Fruit fly (Drosophila melanogaster) whole organism, prepupa: ENCODE results near the gene Miga.

Experiments used
- Blimp-1 ChIP-seq: fragments of 200-800 bp; sonication (Bioruptor generic); optimal IDR thresholded peaks from 3 replicates; lab custom pipeline; 2017; ENCODE audit warnings: missing biosample characterization, missing genetic modification characterization, mild to moderate bottlenecking, moderate library complexity, missing genetic modification reagents
- CG10669 ChIP-seq: fragments of 200-800 bp; sonication (Bioruptor generic); optimal IDR thresholded peaks from 3 replicates; lab custom pipeline; 2018; ENCODE audit warnings: missing biosample characterization, mild to moderate bottlenecking, missing genetic modification characterization, moderate library complexity
- CG1621 ChIP-seq: fragments of 200-800 bp; sonication (Bioruptor generic); optimal IDR thresholded peaks from 3 replicates; lab custom pipeline; 2018; ENCODE audit warnings: missing biosample characterization, mild to moderate bottlenecking, missing genetic modification characterization
- CG16779 ChIP-seq: fragments of 200-800 bp; sonication (Bioruptor generic); optimal IDR thresholded peaks from 3 replicates; lab custom pipeline; 2017; ENCODE audit warnings: missing biosample characterization, mild to moderate bottlenecking, missing genetic modification characterization
- CG3032 ChIP-seq: fragments of 200-800 bp; optimal IDR thresholded peaks from 2 replicates; lab custom pipeline; 2019; ENCODE audit warnings: missing biosample characterization, mild to moderate bottlenecking, missing genetic modification characterization, moderate library complexity
- CG31627 ChIP-seq: fragments of 200-800 bp; sonication (Bioruptor generic); optimal IDR thresholded peaks from 3 replicates; lab custom pipeline; 2016; ENCODE audit warnings: missing biosample characterization, missing genetic modification characterization
- CG32006 ChIP-seq: fragments of 200-800 bp; sonication (Bioruptor generic); optimal IDR thresholded peaks from 3 replicates; lab custom pipeline; 2017; ENCODE audit warnings: missing biosample characterization, mild to moderate bottlenecking, missing genetic modification characterization
- CG34406 ChIP-seq: fragments of 200-800 bp; sonication (Bioruptor generic); optimal IDR thresholded peaks from 3 replicates; lab custom pipeline; 2016; ENCODE audit warnings: missing biosample characterization, missing genetic modification characterization
- CG3919 ChIP-seq: fragments of 200-800 bp; sonication (Bioruptor generic); optimal IDR thresholded peaks from 3 replicates; lab custom pipeline; 2016; ENCODE audit warnings: missing biosample characterization, missing genetic modification characterization
- CG4318 ChIP-seq: fragments of 200-800 bp; sonication (Bioruptor generic); optimal IDR thresholded peaks from 3 replicates; lab custom pipeline; 2017; ENCODE audit warnings: missing biosample characterization, mild to moderate bottlenecking, missing genetic modification characterization
- CG6163 ChIP-seq: fragments of 200-800 bp; sonication (Bioruptor generic); IDR thresholded peaks from 3 replicates; pipeline ENCODE4 v1.3.6; 2022; ENCODE audit warnings: missing biosample characterization, missing genetic modification characterization
- CG6276 ChIP-seq: fragments of 200-800 bp; sonication (Bioruptor generic); optimal IDR thresholded peaks from 2 replicates; lab custom pipeline; 2017; ENCODE audit warnings: missing biosample characterization, mild to moderate bottlenecking, missing genetic modification characterization
- CG6792 ChIP-seq: fragments of 200-800 bp; sonication (Bioruptor generic); optimal IDR thresholded peaks from 3 replicates; lab custom pipeline; 2016; ENCODE audit warnings: missing biosample characterization, missing genetic modification characterization
- CG6808 ChIP-seq: fragments of 200-800 bp; sonication (Bioruptor generic); optimal IDR thresholded peaks from 3 replicates; lab custom pipeline; 2017; ENCODE audit warnings: missing biosample characterization, missing genetic modification characterization, mild to moderate bottlenecking, moderate library complexity, missing genetic modification reagents
- CG7368 ChIP-seq: fragments of 200-800 bp; sonication (Bioruptor generic); optimal IDR thresholded peaks from 3 replicates; lab custom pipeline; 2016; ENCODE audit warnings: missing biosample characterization, missing genetic modification characterization
- CG8119 ChIP-seq: fragments of 200-800 bp; sonication (Bioruptor generic); IDR thresholded peaks from 3 replicates; pipeline ENCODE4 v1.3.6; 2022; ENCODE audit warnings: missing biosample characterization, missing genetic modification characterization
- CG8319 ChIP-seq: fragments of 200-800 bp; sonication (Bioruptor generic); optimal IDR thresholded peaks from 3 replicates; lab custom pipeline; 2016; ENCODE audit warnings: missing biosample characterization, missing genetic modification characterization
- CG8632 ChIP-seq: fragments of 200-800 bp; sonication (Bioruptor generic); optimal IDR thresholded peaks from 3 replicates; lab custom pipeline; 2016; ENCODE audit warnings: missing biosample characterization, missing genetic modification characterization
- Eip75B ChIP-seq: fragments of 200-800 bp; sonication (Bioruptor generic); optimal IDR thresholded peaks from 3 replicates; lab custom pipeline; 2016; ENCODE audit warnings: missing biosample characterization, missing genetic modification characterization
- Eip78C ChIP-seq: fragments of 200-800 bp; sonication (Bioruptor generic); peaks from one replicate; lab custom pipeline; 2016; ENCODE audit warnings: missing biosample characterization, missing genetic modification characterization
- Ets21C ChIP-seq: fragments of 200-800 bp; sonication (Bioruptor generic); optimal IDR thresholded peaks from 3 replicates; lab custom pipeline; 2016; ENCODE audit warnings: missing biosample characterization, missing genetic modification characterization
- Gug ChIP-seq: fragments of 200-800 bp; sonication (Bioruptor generic); IDR thresholded peaks from 2 replicates; pipeline ENCODE4 v1.3.6; 2022; ENCODE audit warnings: missing biosample characterization, missing genetic modification characterization
- Hr39 ChIP-seq: fragments of 200-800 bp; sonication (Bioruptor generic); optimal IDR thresholded peaks from 2 replicates; lab custom pipeline; 2016; ENCODE audit warnings: missing biosample characterization, missing genetic modification characterization
- Hr4 ChIP-seq: fragments of 200-800 bp; sonication (Bioruptor generic); optimal IDR thresholded peaks from 3 replicates; lab custom pipeline; 2016; ENCODE audit warnings: missing biosample characterization, missing genetic modification characterization
- Lpt ChIP-seq: fragments of 200-800 bp; sonication (Bioruptor generic); optimal IDR thresholded peaks from 3 replicates; lab custom pipeline; 2016; ENCODE audit warnings: missing biosample characterization, missing genetic modification characterization
- OdsH ChIP-seq: fragments of 200-800 bp; sonication (Bioruptor generic); optimal IDR thresholded peaks from 3 replicates; lab custom pipeline; 2016; ENCODE audit warnings: missing biosample characterization, missing genetic modification characterization
- Smox ChIP-seq: fragments of 200-800 bp; sonication (Bioruptor generic); optimal IDR thresholded peaks from 3 replicates; lab custom pipeline; 2016; ENCODE audit warnings: missing biosample characterization, missing genetic modification characterization
- Sox102F ChIP-seq: fragments of 200-800 bp; sonication (Bioruptor generic); optimal IDR thresholded peaks from 2 replicates; lab custom pipeline; 2016; ENCODE audit warnings: missing biosample characterization, mild to moderate bottlenecking, missing genetic modification characterization
- Sox14 ChIP-seq: fragments of 200-800 bp; sonication (Bioruptor generic); optimal IDR thresholded peaks from 3 replicates; lab custom pipeline; 2016; ENCODE audit warnings: missing biosample characterization, missing genetic modification characterization
- acj6 ChIP-seq: fragments of 200-800 bp; sonication (Bioruptor generic); optimal IDR thresholded peaks from 3 replicates; lab custom pipeline; 2016; ENCODE audit warnings: missing biosample characterization, missing genetic modification characterization
- cyc ChIP-seq: fragments of 200-800 bp; sonication (Bioruptor generic); optimal IDR thresholded peaks from 3 replicates; lab custom pipeline; 2016; ENCODE audit warnings: missing biosample characterization, missing genetic modification characterization
- dac ChIP-seq: fragments of 200-800 bp; sonication (Bioruptor generic); optimal IDR thresholded peaks from 2 replicates; lab custom pipeline; 2017; ENCODE audit warnings: missing biosample characterization, mild to moderate bottlenecking, missing genetic modification characterization
- dsx ChIP-seq: fragments of 200-800 bp; optimal IDR thresholded peaks from 3 replicates; lab custom pipeline; 2019; ENCODE audit warnings: missing biosample characterization, mild to moderate bottlenecking, missing genetic modification characterization, moderate library complexity; ENCODE audit not compliant: poor library complexity, severe bottlenecking
- eg ChIP-seq: fragments of 200-800 bp; sonication (Bioruptor generic); IDR thresholded peaks from 3 replicates; pipeline ENCODE4 v1.3.6; 2022; ENCODE audit warnings: missing biosample characterization, missing genetic modification characterization
- esn ChIP-seq: fragments of 200-800 bp; sonication (Bioruptor generic); optimal IDR thresholded peaks from 2 replicates; lab custom pipeline; 2016; ENCODE audit warnings: missing biosample characterization, mild to moderate bottlenecking, missing genetic modification characterization, moderate library complexity
- fd59A ChIP-seq: fragments of 200-800 bp; sonication (Bioruptor generic); optimal IDR thresholded peaks from 2 replicates; lab custom pipeline; 2017; ENCODE audit warnings: missing biosample characterization, mild to moderate bottlenecking, missing genetic modification characterization, missing genetic modification reagents
- fd85E ChIP-seq: fragments of 200-800 bp; sonication (Bioruptor generic); optimal IDR thresholded peaks from 3 replicates; lab custom pipeline; 2016; ENCODE audit warnings: missing biosample characterization, missing genetic modification characterization
- lz ChIP-seq: fragments of 200-800 bp; sonication (Bioruptor generic); optimal IDR thresholded peaks from 3 replicates; lab custom pipeline; 2016; ENCODE audit warnings: missing biosample characterization, missing genetic modification characterization
- net ChIP-seq: fragments of 200-800 bp; sonication (Bioruptor generic); optimal IDR thresholded peaks from 3 replicates; lab custom pipeline; 2016; ENCODE audit warnings: missing biosample characterization, missing genetic modification characterization
- salr ChIP-seq, 2 experiments: fragments of 200-800 bp; sonication (Bioruptor generic); optimal IDR thresholded peaks; 3 replicates each; lab custom pipeline; 2016 to 2018; ENCODE audit warnings: missing biosample characterization in 2 of 2, missing genetic modification characterization in 2 of 2, mild to moderate bottlenecking in 1 of 2
- ss ChIP-seq, 2 experiments: fragments of 200-800 bp; sonication (Bioruptor generic); optimal IDR thresholded peaks; 2 replicates in 1 of 2; 3 replicates in 1 of 2; lab custom pipeline; 2017 to 2018; ENCODE audit warnings: mild to moderate bottlenecking in 2 of 2, missing biosample characterization in 2 of 2, missing genetic modification characterization in 2 of 2, moderate library complexity in 1 of 2
- svp ChIP-seq: fragments of 200-800 bp; sonication (Bioruptor generic); peaks from one replicate; lab custom pipeline; 2016; ENCODE audit warnings: missing biosample characterization, missing genetic modification characterization
- vri ChIP-seq: fragments of 200-800 bp; sonication (Bioruptor generic); optimal IDR thresholded peaks from 3 replicates; lab custom pipeline; 2016; ENCODE audit warnings: missing biosample characterization, mild to moderate bottlenecking, missing genetic modification characterization

The Miga gene

dm6 chrX:8459452-8460040 is 21.9 kb upstream of the Miga start:
- TF ChIP-seq Eip75B (GFP tag; lab: Kevin White, UChicago) (no peak), CG32006 (GFP tag; lab: Kevin White, UChicago) (no peak), CG10669 (GFP tag; lab: Kevin White, UChicago) (peak; percentile 15), svp (GFP tag; lab: Kevin White, UChicago) (peak; percentile 60), CG6808 (GFP tag; lab: Kevin White, UChicago) (peak; percentile 33), vri (GFP tag; lab: Kevin White, UChicago) (peak; percentile 49), ss (GFP tag; optimal IDR thresholded peaks at IDR 0.05; lab: Kevin White, UChicago) (peak; percentile 11 to 55), Eip78C (peak; percentile 65)

DNA sequence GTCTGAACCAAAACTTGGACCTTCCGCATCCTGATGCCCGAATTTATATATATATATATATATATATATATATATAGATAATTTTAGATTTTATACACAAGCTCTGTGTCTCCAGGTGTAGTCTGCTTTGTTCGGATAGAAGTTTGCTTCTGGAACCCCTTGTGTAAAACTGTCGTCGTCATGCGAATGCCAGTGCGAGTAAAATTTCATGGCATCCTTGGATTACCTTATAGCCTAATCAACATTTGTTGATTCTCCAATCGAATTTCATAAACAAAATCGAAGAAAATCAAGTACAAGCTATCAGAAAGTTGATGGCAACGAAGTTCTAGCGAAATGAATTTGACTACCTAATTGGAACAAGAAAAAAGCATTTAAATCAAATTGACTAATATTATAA is 19.9 kb upstream of the Miga start, which contains the start of gene CG32713:
CG32713 (minus strand) TSS at position 101 of the 400 bp plus-strand sequence.
- no peak for TF ChIP-seq Sox14 (GFP tag; lab: Kevin White, UChicago)
- no peak for TF ChIP-seq Blimp-1 (GFP tag; lab: Kevin White, UChicago)
- no peak for TF ChIP-seq fd85E (GFP tag; lab: Kevin White, UChicago)
- TF ChIP-seq dsx (GFP tag; lab: Kevin White, UChicago) = no peak
- TF ChIP-seq Gug (GFP tag; lab: Robert Waterston, UW) = no peak
- no peak for TF ChIP-seq eg (GFP tag; lab: Robert Waterston, UW)
- no peak for TF ChIP-seq Hr4 (GFP tag; lab: Kevin White, UChicago)
- no peak for TF ChIP-seq CG8119 (GFP tag; lab: Robert Waterston, UW)
- no peak for TF ChIP-seq Eip75B (GFP tag; lab: Kevin White, UChicago)
- no peak for TF ChIP-seq acj6 (GFP tag; lab: Kevin White, UChicago)
- TF ChIP-seq, all 60 proteins: peak for 0

dm6 chrX:8455019-8455555 is 17.5 kb upstream of the Miga start, which contains the start of gene org-1:
org-1 (minus strand) TSS chrX:8455069.
- TF ChIP-seq CG8632 (GFP tag; lab: Kevin White, UChicago) (peak; percentile 83), Sox102F (peak; percentile 47), CG7368 (GFP tag; lab: Kevin White, UChicago) (peak; percentile 84), salr (GFP tag; optimal IDR thresholded peaks at IDR 0.05; lab: Kevin White, UChicago) (peak; percentile 72 to 87), Sox14 (GFP tag; lab: Kevin White, UChicago) (peak; percentile 84), CG10669 (GFP tag; lab: Kevin White, UChicago) (peak; percentile 91), lz (GFP tag; lab: Kevin White, UChicago) (peak; percentile 69), CG6163 (GFP tag; lab: Robert Waterston, UW) (peak; percentile 97), Eip75B (GFP tag; lab: Kevin White, UChicago) (peak; percentile 88), dac (GFP tag; lab: Kevin White, UChicago) (peak; percentile 71), CG8319 (peak; percentile 78), CG16779 (tag; lab: Kevin White, UChicago) (peak; percentile 73), CG34406 (GFP tag; lab: Kevin White, UChicago) (peak; percentile 74), dsx (GFP tag; lab: Kevin White, UChicago) (peak; percentile 90), CG8119 (GFP tag; lab: Robert Waterston, UW) (peak; percentile 94), cyc (GFP tag; lab: Kevin White, UChicago) (peak; percentile 75), acj6 (GFP tag; lab: Kevin White, UChicago) (peak; percentile 90), fd85E (GFP tag; lab: Kevin White, UChicago) (peak; percentile 33), CG31627 (GFP tag; lab: Kevin White, UChicago) (peak; percentile 63), CG1621 (peak; percentile 91), Lpt (GFP tag; lab: Kevin White, UChicago) (peak; percentile 81), svp (GFP tag; lab: Kevin White, UChicago) (peak; percentile 88), CG4318 (peak; percentile 79), Hr4 (GFP tag; lab: Kevin White, UChicago) (peak; percentile 89), CG3032 (tag; lab: Kevin White, UChicago) (peak; percentile 93), CG6276 (peak; percentile 86), OdsH (GFP tag; lab: Kevin White, UChicago) (peak; percentile 89), Ets21C (GFP tag; lab: Kevin White, UChicago) (peak; percentile 49), esn (GFP tag; lab: Kevin White, UChicago) (peak; percentile 70), CG3919 (GFP tag; lab: Kevin White, UChicago) (peak; percentile 92), net (GFP tag; lab: Kevin White, UChicago) (peak; percentile 87), CG6792 (peak; percentile 85), fd59A (GFP tag; lab: Kevin White, UChicago) (peak; percentile 92), ss (GFP tag; optimal IDR thresholded peaks at IDR 0.05; lab: Kevin White, UChicago) (peak; percentile 90 to 92), vri (GFP tag; lab: Kevin White, UChicago) (peak; percentile 15), Smox (GFP tag; lab: Kevin White, UChicago) (peak; percentile 59), Hr39 (peak; percentile 60)
